Worm (Caenorhabditis elegans) whole organism, young adult: Measurements from ENCODE around the gene mrpl-21.

Experiments used
- B0261.1 ChIP-seq: sonication (generic microtip); optimal IDR thresholded peaks from 2 replicates; lab custom pipeline; 2016; ENCODE audit warnings: mild to moderate bottlenecking, missing genetic modification characterization, moderate library complexity, missing compliant biosample characterization
- F49E8.2 ChIP-seq: sonication (generic microtip); optimal IDR thresholded peaks from 3 replicates; lab custom pipeline; 2017; ENCODE audit warnings: missing genetic modification characterization, mild to moderate bottlenecking, missing compliant biosample characterization, antibody characterized with exemption, moderate library complexity; ENCODE audit not compliant: insufficient read depth
- Y79H2A.3 ChIP-seq: fragments of 200-800 bp; sonication (Bioruptor generic); conservative IDR thresholded peaks from 2 replicates; pipeline ENCODE4 v1.3.6; 2022; ENCODE audit warnings: missing genetic modification reagents, missing genetic modification characterization, missing compliant biosample characterization
- egl-44 ChIP-seq: fragments of 200-800 bp; sonication (Bioruptor generic); IDR thresholded peaks from 2 replicates; pipeline ENCODE4 v1.3.6; 2022; ENCODE audit warnings: missing genetic modification reagents, missing genetic modification characterization, missing compliant biosample characterization
- gei-17 ChIP-seq: fragments of 200-800 bp; sonication (Bioruptor generic); optimal IDR thresholded peaks from 2 replicates; lab custom pipeline; 2018; ENCODE audit warnings: mild to moderate bottlenecking, missing genetic modification characterization, missing compliant biosample characterization
- madf-10 ChIP-seq: sonication (generic microtip); optimal IDR thresholded peaks from 2 replicates; lab custom pipeline; 2016; ENCODE audit warnings: mild to moderate bottlenecking, missing genetic modification characterization, missing compliant biosample characterization
- rec-8 ChIP-seq, 2 experiments: sonication (generic microtip); optimal IDR thresholded peaks; 2 replicates each; lab custom pipeline; 2016; ENCODE audit warnings: mild to moderate bottlenecking in 2 of 2, missing genetic modification characterization in 2 of 2, missing genetic modification reagents in 2 of 2, missing genotype in 2 of 2, missing biosample characterization in 1 of 2, missing compliant biosample characterization in 1 of 2, moderate library complexity in 1 of 2
- somi-1 ChIP-seq: fragments of 200-800 bp; sonication (Bioruptor generic); optimal IDR thresholded peaks from 2 replicates; lab custom pipeline; 2018; ENCODE audit warnings: mild to moderate bottlenecking, missing genetic modification characterization, missing compliant biosample characterization
- unc-130 ChIP-seq: sonication (generic microtip); optimal IDR thresholded peaks from 2 replicates; lab custom pipeline; 2016; ENCODE audit warnings: missing genetic modification reagents, missing genetic modification characterization, missing compliant biosample characterization
- zim-3 ChIP-seq: sonication (generic microtip); optimal IDR thresholded peaks from 2 replicates; lab custom pipeline; 2017; ENCODE audit warnings: mild to moderate bottlenecking, missing genetic modification characterization, moderate library complexity, missing compliant biosample characterization

- TF ChIP-seq egl-44 (GFP tag; lab: Robert Waterston, UW) (no peak), zim-3 (tag; lab: Kevin White, UChicago) (no peak), F49E8.2 (tag; lab: Kevin White, UChicago) (no peak), unc-130 (no peak), rec-8 (tag; optimal IDR thresholded peaks at IDR 0.05; lab: Kevin White, UChicago) (no peak), madf-10 (tag; lab: Kevin White, UChicago) (no peak), somi-1 (GFP tag; lab: Kevin White, UChicago) (no peak), Y79H2A.3 (no peak), B0261.1 (tag; lab: Kevin White, UChicago) (no peak), gei-17 (GFP tag; lab: Kevin White, UChicago) (no peak)
These were observed 26.0 kb upstream of the mrpl-21 start, which contains the start of the genes sftb-1 and R10E4.1 for ce11 chrIII:4269220-4269935.
